Worm (Caenorhabditis elegans): ENCODE measurements around the gene clec-232.
A peak's percentile ranks its signal among the peaks of the same experiment; 100 is the strongest.
"Not testable (repeated sequence)": the region's sequence is repeated elsewhere in the genome, so short reads cannot be mapped to it uniquely, and the experiment has no call there.

clec-232 gene

ce11 chrV:15991850-15992249, 15.9 kb downstream of the clec-232 start, which contains the start of gene C06C6.7:
Gene C06C6.7, plus strand, starts transcription at chrV:15992150.
- not testable (repeated sequence) for TF ChIP-seq pqm-1, lin-15B, lin-39 (tag; optimal IDR thresholded peaks at IDR 0.05)

DNA sequence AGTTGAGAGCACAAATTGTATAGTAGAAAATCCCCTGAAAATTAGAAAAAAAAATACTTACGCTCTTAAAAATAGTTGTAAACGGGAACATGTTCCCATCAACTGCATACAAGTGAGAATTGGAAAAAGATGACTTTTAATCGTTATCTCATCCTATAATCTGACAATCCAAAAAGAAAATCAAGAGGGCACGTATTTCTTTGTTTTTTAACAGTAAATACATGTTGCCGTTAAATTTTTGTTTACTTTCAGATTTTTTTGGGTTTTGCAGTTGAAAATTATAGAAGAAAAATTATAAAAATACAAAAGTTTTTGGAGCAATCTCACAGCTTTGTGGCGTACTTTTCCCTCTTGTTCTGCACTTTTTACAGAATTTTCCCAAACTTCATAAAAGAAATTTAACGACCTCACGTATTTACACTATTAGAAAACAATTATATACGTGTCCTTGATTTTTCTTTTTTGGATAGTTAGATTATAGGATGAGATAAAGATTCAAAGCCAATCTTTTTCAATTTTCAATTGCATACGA, 20.8 kb downstream of the clec-232 start, which contains the start of the genes C06C6.9 and C06C6.8:
TSS of gene C06C6.9 (minus strand) at position 101 of the 532 bp plus-strand sequence.
TSS of gene C06C6.8 (plus strand) at position 482 of the 532 bp plus-strand sequence.
- TF ChIP-seq aly-2 (tag; optimal IDR thresholded peaks at IDR 0.05) = no peak
- no peak for TF ChIP-seq R02D3.7 (tag; optimal IDR thresholded peaks at IDR 0.05)
- no peak for TF ChIP-seq unc-62 (GFP tag; optimal IDR thresholded peaks at IDR 0.05)
- TF ChIP-seq nhr-76 (tag; optimal IDR thresholded peaks at IDR 0.05) = no peak
- no peak for TF ChIP-seq lin-15B (tag; optimal IDR thresholded peaks at IDR 0.05)
- no peak for TF ChIP-seq tbx-2 (tag; optimal IDR thresholded peaks at IDR 0.05)
- no peak for TF ChIP-seq nhr-43 (tag; optimal IDR thresholded peaks at IDR 0.05; ENCODE audit: poor library complexity, severe bottlenecking)
- TF ChIP-seq skn-1 (tag; optimal IDR thresholded peaks at IDR 0.05) = no peak
- TF ChIP-seq hmg-11 (tag; optimal IDR thresholded peaks at IDR 0.05) = no peak
- TF ChIP-seq ceh-9 (tag; optimal IDR thresholded peaks at IDR 0.05) = no peak
- TF ChIP-seq ceh-28 (tag; optimal IDR thresholded peaks at IDR 0.05) = no peak

ce11 chrV:16000433-16000832, 24.5 kb downstream of the clec-232 start, which contains the start of gene nhr-50:
Gene nhr-50, minus strand, starts transcription at chrV:16000631.
- no peak for TF ChIP-seq aly-2 (tag; optimal IDR thresholded peaks at IDR 0.05)
- no peak for TF ChIP-seq nhr-237 (tag; optimal IDR thresholded peaks at IDR 0.05)
- TF ChIP-seq elt-2 (tag; optimal IDR thresholded peaks at IDR 0.05) = peak; percentile 80
- no peak for TF ChIP-seq nhr-12 (tag; optimal IDR thresholded peaks at IDR 0.05)
- no peak for TF ChIP-seq ztf-11 (tag; optimal IDR thresholded peaks at IDR 0.05)
- TF ChIP-seq skn-1 (tag; optimal IDR thresholded peaks at IDR 0.05) = peak; percentile 13
- peak; percentile 55 for TF ChIP-seq nhr-23 (tag; optimal IDR thresholded peaks at IDR 0.05)
- TF ChIP-seq ztf-4 (tag; optimal IDR thresholded peaks at IDR 0.05) = no peak
- no peak for TF ChIP-seq unc-39 (tag; optimal IDR thresholded peaks at IDR 0.05)
- peak; percentile 92 for TF ChIP-seq jun-1 (tag; optimal IDR thresholded peaks at IDR 0.05)
- TF ChIP-seq nhr-25 (tag; optimal IDR thresholded peaks at IDR 0.05) = peak; percentile 12
- TF ChIP-seq pha-4 (tag; optimal IDR thresholded peaks at IDR 0.05) = peak; percentile 93
- TF ChIP-seq nhr-28 (tag; optimal IDR thresholded peaks at IDR 0.05) = no peak
- TF ChIP-seq mdl-1 (tag; optimal IDR thresholded peaks at IDR 0.05) = peak; percentile 13
- TF ChIP-seq ama-1 (optimal IDR thresholded peaks at IDR 0.05) = no peak
- TF ChIP-seq fkh-10 (GFP tag; optimal IDR thresholded peaks at IDR 0.05) = no peak
- no peak for TF ChIP-seq nhr-11 (tag; optimal IDR thresholded peaks at IDR 0.05)
- no peak for TF ChIP-seq nhr-43 (tag; optimal IDR thresholded peaks at IDR 0.05; ENCODE audit: poor library complexity, severe bottlenecking)
- TF ChIP-seq pqm-1 (tag; optimal IDR thresholded peaks at IDR 0.05) = peak; percentile 84
- no peak for TF ChIP-seq nfya-1 (tag; optimal IDR thresholded peaks at IDR 0.05; ENCODE audit: insufficient read depth)
- TF ChIP-seq zag-1 (tag; optimal IDR thresholded peaks at IDR 0.05) = no peak
- TF ChIP-seq R02D3.7 (tag; optimal IDR thresholded peaks at IDR 0.05) = no peak
- no peak for TF ChIP-seq eor-1 (tag; optimal IDR thresholded peaks at IDR 0.05)
- no peak for TF ChIP-seq lin-39 (tag; optimal IDR thresholded peaks at IDR 0.05)
- TF ChIP-seq mml-1 (tag; optimal IDR thresholded peaks at IDR 0.05) = no peak
- no peak for TF ChIP-seq egl-5 (tag; optimal IDR thresholded peaks at IDR 0.05)
- TF ChIP-seq ceh-9 (tag; optimal IDR thresholded peaks at IDR 0.05) = no peak
- peak; percentile 69 for TF ChIP-seq fos-1 (tag; optimal IDR thresholded peaks at IDR 0.05)
- TF ChIP-seq nhr-77 (tag; optimal IDR thresholded peaks at IDR 0.05) = no peak

DNA sequence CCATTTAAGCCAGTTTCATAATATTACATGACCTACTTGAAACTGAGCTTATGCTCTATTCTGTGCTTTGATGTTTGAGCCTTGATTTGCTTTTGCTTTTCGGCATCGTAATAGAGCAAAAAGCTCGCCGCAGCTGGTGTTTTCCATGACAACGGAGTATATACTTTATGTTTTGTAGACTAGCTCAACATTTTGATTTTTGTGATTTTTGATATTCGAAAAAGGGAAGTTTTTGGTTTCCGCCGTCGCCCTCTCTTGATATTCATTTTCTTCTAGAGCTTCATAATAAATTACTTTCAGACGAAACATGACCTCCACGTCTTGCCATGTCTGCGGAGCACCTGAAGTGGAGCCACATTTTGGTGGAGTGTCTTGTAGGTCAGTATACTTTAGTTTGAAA, 26.3 kb downstream of the clec-232 start, which contains the start of gene nhr-63:
TSS of gene nhr-63 (plus strand) at position 301 of the 400 bp plus-strand sequence.
- TF ChIP-seq nhr-12 (tag; optimal IDR thresholded peaks at IDR 0.05) = no peak
- no peak for TF ChIP-seq hmg-11 (tag; optimal IDR thresholded peaks at IDR 0.05)
- TF ChIP-seq fkh-2 (tag; optimal IDR thresholded peaks at IDR 0.05) = no peak
- no peak for TF ChIP-seq nfya-1 (tag; optimal IDR thresholded peaks at IDR 0.05; ENCODE audit: insufficient read depth)
- TF ChIP-seq nhr-43 (tag; optimal IDR thresholded peaks at IDR 0.05; ENCODE audit: poor library complexity, severe bottlenecking) = no peak
- TF ChIP-seq ztf-4 (tag; optimal IDR thresholded peaks at IDR 0.05) = no peak
- no peak for TF ChIP-seq skn-1 (tag; optimal IDR thresholded peaks at IDR 0.05)
- TF ChIP-seq tbx-2 (tag; optimal IDR thresholded peaks at IDR 0.05) = no peak
- TF ChIP-seq ceh-82 (tag; optimal IDR thresholded peaks at IDR 0.05) = no peak
- no peak for TF ChIP-seq ceh-9 (tag; optimal IDR thresholded peaks at IDR 0.05)
